Worm (Caenorhabditis elegans): ENCODE measurements around the gene D1022.2.

Gene D1022.2

DNA sequence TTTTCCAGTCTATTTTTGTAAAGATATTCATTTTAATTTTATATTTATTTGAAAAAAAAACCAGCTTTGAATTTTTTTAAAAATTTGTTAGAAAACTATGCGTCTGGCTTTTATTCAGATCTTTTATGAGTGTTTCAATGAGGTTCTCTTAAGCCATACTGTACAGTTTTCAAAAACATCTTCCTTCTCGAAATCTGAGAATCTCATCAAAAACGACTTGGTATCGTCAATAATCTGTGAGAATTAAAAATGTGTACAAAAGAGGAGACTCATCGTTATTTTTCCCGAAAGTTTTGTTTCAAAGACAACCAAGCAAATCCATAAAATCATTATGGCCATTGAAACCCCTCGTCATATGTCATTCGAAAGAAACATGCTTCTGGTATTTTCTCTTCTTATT is at the start of gene D1022.2:
Gene D1022.2, plus strand, starts transcription at position 301 of the 400 bp plus-strand sequence.
- TF ChIP-seq elt-2 (tag; optimal IDR thresholded peaks at IDR 0.05) (no peak), ceh-22 (tag; optimal IDR thresholded peaks at IDR 0.05) (no peak), dmd-4 (tag; optimal IDR thresholded peaks at IDR 0.05; ENCODE audit: borderline replicate concordance) (no peak), nhr-11 (tag; optimal IDR thresholded peaks at IDR 0.05) (no peak), K09A11.1 (tag; optimal IDR thresholded peaks at IDR 0.05; ENCODE audit: insufficient read depth) (no peak), pat-9 (tag; optimal IDR thresholded peaks at IDR 0.05) (no peak), ama-1 (optimal IDR thresholded peaks at IDR 0.05) (no peak), fkh-6 (tag; optimal IDR thresholded peaks at IDR 0.05) (no peak), ceh-34 (tag; optimal IDR thresholded peaks at IDR 0.05) (no peak), C38D4.7 (GFP tag; optimal IDR thresholded peaks at IDR 0.05) (no peak), pqm-1 (tag; optimal IDR thresholded peaks at IDR 0.05) (no peak), ceh-9 (tag; optimal IDR thresholded peaks at IDR 0.05) (no peak), pax-1 (tag; optimal IDR thresholded peaks at IDR 0.05) (no peak), ttx-3 (tag; optimal IDR thresholded peaks at IDR 0.05) (no peak), ahr-1 (tag; optimal IDR thresholded peaks at IDR 0.05) (no peak), pag-3 (tag; optimal IDR thresholded peaks at IDR 0.05; ENCODE audit: borderline replicate concordance) (no peak)

DNA sequence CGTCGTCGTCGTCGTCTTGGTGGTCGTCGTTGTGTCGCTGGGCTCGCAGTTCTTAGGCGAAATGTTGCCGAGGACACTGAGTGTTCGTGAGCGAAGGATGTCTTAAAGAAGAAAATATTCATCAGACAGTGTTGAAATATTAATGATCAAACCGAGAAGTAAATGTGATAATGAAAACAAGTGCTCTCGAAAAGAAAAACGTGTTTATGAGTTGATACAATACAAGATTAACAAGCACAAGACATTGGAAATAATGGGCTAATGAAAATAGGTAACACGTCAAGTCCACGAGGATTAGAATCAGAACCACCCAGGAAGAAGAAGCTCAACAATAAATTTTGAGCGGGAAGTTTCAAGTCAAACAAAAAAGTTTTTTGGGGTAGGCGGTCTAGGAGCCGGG is 47.4 kb upstream of the D1022.2 start, which contains the start of gene K02A2.5:
Gene K02A2.5, minus strand, starts transcription at position 101 of the 400 bp plus-strand sequence.
- TF ChIP-seq pax-1 (tag; optimal IDR thresholded peaks at IDR 0.05) (no peak), ahr-1 (tag; optimal IDR thresholded peaks at IDR 0.05) (no peak), fkh-6 (tag; optimal IDR thresholded peaks at IDR 0.05) (no peak)

DNA sequence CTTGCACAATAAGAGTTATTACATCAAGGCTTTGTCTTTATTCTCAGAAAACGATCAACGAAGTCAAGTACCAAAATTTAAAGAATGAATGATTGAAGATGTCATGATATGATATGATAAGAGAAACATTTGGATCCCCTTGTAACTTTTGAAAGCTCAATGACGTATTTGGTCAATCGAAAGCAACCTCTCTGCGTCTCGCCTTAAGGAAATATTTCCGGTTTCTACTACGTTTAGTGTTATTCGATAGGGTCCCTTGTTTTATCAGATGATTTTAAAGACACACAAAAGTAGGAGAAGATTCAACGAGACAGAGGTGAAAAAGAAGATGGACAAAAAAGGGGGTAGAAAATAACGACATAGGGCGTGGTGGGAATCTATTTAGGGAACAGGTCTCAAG is 46.0 kb upstream of the D1022.2 start:
- no peak for TF ChIP-seq F13H6.1 (tag; optimal IDR thresholded peaks at IDR 0.05)
- no peak for TF ChIP-seq T23F11.4 (GFP tag; optimal IDR thresholded peaks at IDR 0.05)
- no peak for TF ChIP-seq pha-2 (tag; optimal IDR thresholded peaks at IDR 0.05)
- TF ChIP-seq syd-9 (tag; optimal IDR thresholded peaks at IDR 0.05): no peak

DNA sequence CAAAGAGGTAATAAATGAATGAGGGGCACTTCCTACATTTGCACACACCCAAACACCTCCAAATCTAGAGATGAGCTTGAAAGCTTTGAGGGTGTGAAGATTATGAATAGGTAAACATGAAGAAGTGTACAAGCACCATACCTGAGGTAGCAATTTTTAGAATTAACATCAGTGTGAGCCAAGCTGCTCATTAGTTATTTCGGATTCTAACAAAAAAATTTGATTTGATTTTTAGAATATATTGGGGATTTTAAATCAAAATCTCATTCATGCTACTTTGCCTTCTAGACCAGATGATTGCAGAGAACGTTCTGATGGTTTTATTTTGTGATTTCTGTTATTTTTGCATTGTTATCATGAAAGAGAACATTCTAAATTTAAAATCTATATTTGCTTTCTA is 45.5 kb upstream of the D1022.2 start:
- TF ChIP-seq lim-6 (tag; optimal IDR thresholded peaks at IDR 0.05): no peak
- TF ChIP-seq ceh-18 (tag; optimal IDR thresholded peaks at IDR 0.05): no peak
- no peak for TF ChIP-seq pros-1 (tag; optimal IDR thresholded peaks at IDR 0.05)
- no peak for TF ChIP-seq che-1 (tag; optimal IDR thresholded peaks at IDR 0.05)
- no peak for TF ChIP-seq ceh-48 (tag; optimal IDR thresholded peaks at IDR 0.05)
- TF ChIP-seq hlh-15 (tag; optimal IDR thresholded peaks at IDR 0.05): no peak
- no peak for TF ChIP-seq ceh-14 (tag; optimal IDR thresholded peaks at IDR 0.05)
- TF ChIP-seq K09A11.1 (tag; optimal IDR thresholded peaks at IDR 0.05; ENCODE audit: insufficient read depth): no peak
- TF ChIP-seq hlh-6 (tag; optimal IDR thresholded peaks at IDR 0.05): no peak
- no peak for TF ChIP-seq ref-2 (tag; optimal IDR thresholded peaks at IDR 0.05)
- TF ChIP-seq madf-2 (tag; optimal IDR thresholded peaks at IDR 0.05): no peak
- no peak for TF ChIP-seq ceh-9 (tag; optimal IDR thresholded peaks at IDR 0.05)
- TF ChIP-seq unc-42 (tag; optimal IDR thresholded peaks at IDR 0.05): no peak
- no peak for TF ChIP-seq fkh-10 (GFP tag; optimal IDR thresholded peaks at IDR 0.05)

DNA sequence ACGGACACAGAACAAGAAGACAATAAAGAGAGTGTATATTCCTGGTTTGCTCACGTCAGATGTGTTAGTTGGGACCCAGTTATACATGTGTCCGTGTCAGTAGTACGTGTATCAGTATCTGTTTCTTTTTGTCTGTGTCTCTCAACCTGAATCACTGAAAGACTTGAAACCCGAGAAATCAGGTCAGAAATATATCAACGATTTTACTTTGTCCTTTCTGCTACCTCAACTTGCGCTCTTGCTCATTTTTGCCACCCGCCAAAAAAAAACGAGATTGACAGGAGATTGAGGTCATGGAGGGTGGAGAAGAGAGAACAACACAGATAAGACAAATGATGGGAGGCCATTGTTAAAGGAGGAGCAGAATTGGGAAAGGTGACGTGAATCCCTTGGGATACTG is 39.7 kb upstream of the D1022.2 start:
- TF ChIP-seq T23F11.4 (GFP tag; optimal IDR thresholded peaks at IDR 0.05) (no peak), nhr-11 (tag; optimal IDR thresholded peaks at IDR 0.05) (no peak), lim-6 (tag; optimal IDR thresholded peaks at IDR 0.05) (no peak), pax-1 (tag; optimal IDR thresholded peaks at IDR 0.05) (no peak), sox-4 (tag; optimal IDR thresholded peaks at IDR 0.05) (no peak), K09A11.1 (tag; optimal IDR thresholded peaks at IDR 0.05; ENCODE audit: insufficient read depth) (no peak), dve-1 (tag; optimal IDR thresholded peaks at IDR 0.05) (no peak), sdc-2 (tag; optimal IDR thresholded peaks at IDR 0.05) (no peak), ceh-31 (tag; optimal IDR thresholded peaks at IDR 0.05) (no peak), unc-86 (tag; optimal IDR thresholded peaks at IDR 0.05) (no peak), ceh-2 (tag; optimal IDR thresholded peaks at IDR 0.05) (no peak), pha-2 (tag; optimal IDR thresholded peaks at IDR 0.05) (no peak), ceh-48 (tag; optimal IDR thresholded peaks at IDR 0.05) (no peak), ceh-34 (tag; optimal IDR thresholded peaks at IDR 0.05) (no peak), eyg-1 (tag; optimal IDR thresholded peaks at IDR 0.05) (no peak), zip-5 (tag; optimal IDR thresholded peaks at IDR 0.05) (no peak), ceh-45 (GFP tag; IDR thresholded peaks at IDR 0.05) (no peak)

Data from whole organism, late embryonic.